Fruit fly (Drosophila melanogaster) Kc167 (cell line): ENCODE results near the gene kay.

ENCODE experiments used
- Myc ChIP-seq: fragments of >200 bp; optimal IDR thresholded peaks from 2 replicates; lab custom pipeline; 2017; ENCODE audit warnings: missing external identifiers
- psq ChIP-seq: fragments of >200 bp; optimal IDR thresholded peaks from 2 replicates; lab custom pipeline; 2017; ENCODE audit warnings: missing external identifiers
- ttk ChIP-seq: sonication (Bioruptor generic); optimal IDR thresholded peaks from 2 replicates; lab custom pipeline; 2017; ENCODE audit warnings: missing external identifiers

DNA sequence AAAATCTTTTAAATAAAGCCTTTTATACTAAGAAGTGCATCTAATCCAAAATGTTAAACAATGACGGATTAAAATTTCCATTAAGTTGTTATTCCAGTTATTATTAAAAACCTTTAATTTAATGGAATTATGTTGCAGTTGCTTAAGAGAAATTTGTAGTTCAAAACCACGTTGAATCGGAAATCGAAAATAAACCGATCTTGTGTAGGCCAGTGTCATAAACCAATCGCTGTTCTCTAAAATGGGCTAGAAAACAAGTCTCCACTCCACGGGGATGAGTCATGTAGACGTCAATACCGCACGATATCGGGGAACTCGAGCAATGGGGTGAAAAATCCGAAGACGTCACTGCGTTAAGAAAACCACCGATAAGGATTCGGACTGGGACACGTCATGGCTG, 4.2 kb upstream of the kay start:
- TF ChIP-seq Myc (lab: Kevin White, UChicago) (no peak), ttk (lab: Kevin White, UChicago) (no peak), psq (no peak)
